Fruit fly (Drosophila melanogaster): Measurements from ENCODE around the gene CG33170.

Gene CG33170

DNA sequence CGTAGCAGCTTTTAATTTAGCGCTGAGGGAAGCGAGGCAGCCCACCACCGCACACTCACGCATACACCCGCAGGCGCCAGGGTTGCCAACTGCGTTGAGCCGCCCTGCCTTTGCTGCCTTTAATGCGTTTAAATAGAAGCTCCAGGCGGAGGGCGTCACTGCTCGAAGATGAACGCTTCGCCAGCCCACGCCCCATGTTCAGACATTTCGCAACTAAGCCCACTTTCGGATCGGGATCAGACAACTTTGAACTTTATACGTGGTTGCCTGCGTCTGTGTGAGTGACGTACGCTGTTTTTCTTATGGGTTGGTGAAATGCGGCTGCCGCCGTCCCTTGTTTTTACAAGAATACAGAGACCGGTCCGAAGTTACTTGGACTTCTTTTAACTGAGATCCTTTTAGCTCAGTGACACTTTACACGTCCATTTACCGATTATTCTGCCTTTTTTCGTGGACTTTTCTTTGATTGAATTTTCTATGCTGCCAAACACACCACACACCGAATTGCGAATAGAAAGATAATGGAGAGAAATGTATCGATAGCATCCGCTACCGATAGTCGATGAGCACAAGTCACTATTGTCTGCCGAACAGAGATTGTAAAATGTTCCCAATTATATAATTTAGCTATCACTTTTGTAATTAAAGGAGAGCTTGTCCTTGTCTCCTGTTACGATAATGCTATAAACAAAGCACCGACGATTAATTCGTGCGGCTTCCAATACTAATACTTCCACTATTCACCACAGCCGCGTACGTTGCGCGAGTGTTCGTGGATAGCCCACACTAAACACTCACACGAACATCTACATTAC is 6.8 kb downstream of the CG33170 start (continued):
- TF ChIP-seq Usf (GFP tag; optimal IDR thresholded peaks at IDR 0.05) (no peak), slp2 (GFP tag; optimal IDR thresholded peaks at IDR 0.05) (no peak), trh (GFP tag; optimal IDR thresholded peaks at IDR 0.05) (no peak), C15 (GFP tag; IDR thresholded peaks at IDR 0.05) (no peak)

dm6 chr3L:22871845-22872361 is 7.5 kb downstream of the CG33170 start, which contains the start of the genes CG11109 and Arf1:
CG11109 (plus strand) TSS chr3L:22872200.
Arf1 (minus strand) TSS chr3L:22872231.
- TF ChIP-seq CG15696 (tag; optimal IDR thresholded peaks at IDR 0.05) (no peak), Side (GFP tag; optimal IDR thresholded peaks at IDR 0.05) (no peak), CG30431 (GFP tag; optimal IDR thresholded peaks at IDR 0.05) (no peak), CG18262 (tag; optimal IDR thresholded peaks at IDR 0.05) (no peak), CG8290 (GFP tag; optimal IDR thresholded peaks at IDR 0.05) (no peak), CG8290 (tag; optimal IDR thresholded peaks at IDR 0.05) (peak in 1 of 2 experiments; percentile 76), HLHmδ (GFP tag; optimal IDR thresholded peaks at IDR 0.05) (peak; percentile 65), hbn (GFP tag; IDR thresholded peaks at IDR 0.05; ENCODE audit: partially characterized antibody) (peak; percentile 59), dan (GFP tag; IDR thresholded peaks at IDR 0.05) (no peak), wek (GFP tag; optimal IDR thresholded peaks at IDR 0.05) (no peak), Aef1 (GFP tag; IDR thresholded peaks at IDR 0.05) (no peak), peb (GFP tag; IDR thresholded peaks at IDR 0.05) (no peak), eve (GFP tag; optimal IDR thresholded peaks at IDR 0.05) (no peak), org-1 (GFP tag; optimal IDR thresholded peaks at IDR 0.05) (no peak), CG17912 (GFP tag; optimal IDR thresholded peaks at IDR 0.05) (peak; percentile 47), zen (tag; optimal IDR thresholded peaks at IDR 0.05) (peak; percentile 0), CG3065 (GFP tag; optimal IDR thresholded peaks at IDR 0.05) (no peak), CG13287 (GFP tag; IDR thresholded peaks at IDR 0.05; ENCODE audit: partially characterized antibody) (peak; percentile 55), shn (GFP tag; optimal IDR thresholded peaks at IDR 0.05) (no peak), grn (GFP tag; optimal IDR thresholded peaks at IDR 0.05) (no peak), CG10274 (GFP tag; optimal IDR thresholded peaks at IDR 0.05) (no peak), zen2 (GFP tag; IDR thresholded peaks at IDR 0.05; ENCODE audit: partially characterized antibody) (peak; percentile 61), Dip3 (GFP tag; optimal IDR thresholded peaks at IDR 0.05) (no peak), CG4707 (GFP tag; optimal IDR thresholded peaks at IDR 0.05) (no peak), nerfin-1 (tag; optimal IDR thresholded peaks at IDR 0.05) (peak; percentile 29), CG17328 (GFP tag; IDR thresholded peaks at IDR 0.05) (no peak), nmo (GFP tag; optimal IDR thresholded peaks at IDR 0.05) (peak; percentile 19), CG32772 (GFP tag; IDR thresholded peaks at IDR 0.05) (no peak), CG16863 (GFP tag; optimal IDR thresholded peaks at IDR 0.05) (no peak), CG6813 (GFP tag; optimal IDR thresholded peaks at IDR 0.05) (no peak), NK7.1 (GFP tag; optimal IDR thresholded peaks at IDR 0.05) (no peak), nau (GFP tag; optimal IDR thresholded peaks at IDR 0.05) (peak; percentile 1), Spps (tag; optimal IDR thresholded peaks at IDR 0.05) (no peak), CG10543 (GFP tag; optimal IDR thresholded peaks at IDR 0.05) (no peak), kni (GFP tag; optimal IDR thresholded peaks at IDR 0.05) (no peak), trh (GFP tag; optimal IDR thresholded peaks at IDR 0.05) (no peak), prd (optimal IDR thresholded peaks at IDR 0.05) (no peak), prd (GFP tag; IDR thresholded peaks at IDR 0.05) (no peak), ro (GFP tag; IDR thresholded peaks at IDR 0.05) (no peak), CG1024 (GFP tag; IDR thresholded peaks at IDR 0.05) (no peak), dati (GFP tag; IDR thresholded peaks at IDR 0.05) (no peak), B-H2 (GFP tag; optimal IDR thresholded peaks at IDR 0.05) (peak; percentile 1), CG7987 (GFP tag; optimal IDR thresholded peaks at IDR 0.05) (no peak), emc (GFP tag; optimal IDR thresholded peaks at IDR 0.05) (no peak), pfk (GFP tag; optimal IDR thresholded peaks at IDR 0.05) (peak; percentile 19)

All from whole organism, embryonic.